Worm (Caenorhabditis elegans): ENCODE measurements around the gene abu-15.

DNA sequence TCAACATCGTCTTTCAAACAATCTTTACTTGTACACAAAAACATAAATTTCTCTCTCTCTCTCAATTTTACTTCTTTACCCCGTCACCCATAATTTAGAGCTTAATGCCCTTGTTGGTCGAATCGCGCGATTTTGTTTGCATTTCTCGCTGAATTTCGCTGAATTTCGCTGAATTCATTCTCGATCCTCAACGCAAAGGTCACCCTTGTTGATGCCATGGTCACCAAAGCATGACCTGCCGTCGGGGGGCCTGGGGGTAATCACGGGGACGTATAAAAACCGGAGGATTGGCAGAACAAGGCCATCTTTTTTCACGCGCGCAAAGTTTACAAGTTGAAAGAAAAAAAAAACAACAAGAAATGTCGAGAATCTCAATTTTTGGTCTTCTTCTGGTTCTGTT lies 28.4 kb upstream of the abu-15 start, which contains the start of gene F14F9.8:
- TF ChIP-seq ztf-23 (GFP tag; IDR thresholded peaks at IDR 0.05) (no peak), flt-1 (GFP tag; IDR thresholded peaks at IDR 0.05) (no peak), T22C8.4 (GFP tag; IDR thresholded peaks at IDR 0.05) (no peak), med-1 (GFP tag; optimal IDR thresholded peaks at IDR 0.05; ENCODE audit: insufficient read depth) (no peak), cog-1 (tag; optimal IDR thresholded peaks at IDR 0.05) (no peak), klf-2 (GFP tag; conservative IDR thresholded peaks at IDR 0.05) (no peak), ztf-29 (GFP tag; IDR thresholded peaks at IDR 0.05) (no peak)

All from whole organism, midembryonic.